Fruit fly (Drosophila melanogaster) whole organism, embryonic: ENCODE results near the gene CG1622.

Experiments
- ATbp ChIP-seq: fragments of 200-800 bp; sonication (Bioruptor generic); optimal IDR thresholded peaks from 2 replicates; lab custom pipeline; 2017; ENCODE audit warnings: missing biosample characterization, mild to moderate bottlenecking, missing genetic modification characterization, missing genetic modification reagents
- CG10321 ChIP-seq: fragments of 200-800 bp; sonication (Bioruptor generic); IDR thresholded peaks from 2 replicates; pipeline ENCODE4 v1.3.6; 2022; ENCODE audit warnings: missing biosample characterization, missing genetic modification characterization
- CG10959 ChIP-seq: fragments of 200-800 bp; sonication (Bioruptor generic); IDR thresholded peaks from 2 replicates; pipeline ENCODE4 v1.3.6; 2022; ENCODE audit warnings: missing biosample characterization, missing genetic modification characterization
- CG11696 ChIP-seq: fragments of 200-800 bp; sonication (Bioruptor generic); IDR thresholded peaks from 2 replicates; pipeline ENCODE4 v1.3.6; 2022; ENCODE audit warnings: missing biosample characterization, missing genetic modification characterization
- CG12659 ChIP-seq: fragments of 200-800 bp; sonication (Bioruptor generic); optimal IDR thresholded peaks from 3 replicates; lab custom pipeline; 2017; ENCODE audit warnings: mild to moderate bottlenecking, missing biosample characterization, missing genetic modification reagents, missing genetic modification characterization
- CG12744 ChIP-seq: fragments of 200-800 bp; sonication (Bioruptor generic); optimal IDR thresholded peaks from 2 replicates; lab custom pipeline; 2016; ENCODE audit warnings: missing biosample characterization, missing genetic modification characterization
- CG16779 ChIP-seq: fragments of 200-800 bp; sonication (Bioruptor generic); IDR thresholded peaks from 2 replicates; pipeline ENCODE4 v1.3.6; 2022; ENCODE audit warnings: missing biosample characterization, missing genetic modification characterization
- CG17568 ChIP-seq: fragments of 200-800 bp; sonication (Bioruptor generic); optimal IDR thresholded peaks from 2 replicates; lab custom pipeline; 2018; ENCODE audit warnings: missing biosample characterization, mild to moderate bottlenecking, missing genetic modification characterization, moderate library complexity
- CG18599 ChIP-seq: fragments of 200-800 bp; sonication (Bioruptor generic); optimal IDR thresholded peaks from 3 replicates; lab custom pipeline; 2017; ENCODE audit warnings: missing biosample characterization, missing genetic modification characterization, mild to moderate bottlenecking, moderate library complexity, missing genetic modification reagents
- CG2199 ChIP-seq: fragments of 200-800 bp; sonication (Bioruptor generic); IDR thresholded peaks from 3 replicates; pipeline ENCODE4 v1.3.6; 2022; ENCODE audit warnings: missing biosample characterization, missing genetic modification characterization
- CG2202 ChIP-seq: fragments of 200-800 bp; sonication (Bioruptor generic); optimal IDR thresholded peaks from 2 replicates; lab custom pipeline; 2018; ENCODE audit warnings: missing biosample characterization, mild to moderate bottlenecking, missing genetic modification characterization
- CG30431 ChIP-seq: fragments of 200-800 bp; sonication (Bioruptor generic); optimal IDR thresholded peaks from 2 replicates; lab custom pipeline; 2017; ENCODE audit warnings: missing biosample characterization, missing genetic modification characterization
- CG33213 ChIP-seq: fragments of 200-800 bp; sonication (Bioruptor generic); optimal IDR thresholded peaks from 3 replicates; lab custom pipeline; 2016; ENCODE audit warnings: missing biosample characterization, missing genetic modification characterization
- CG3407 ChIP-seq: fragments of 200-800 bp; sonication (Bioruptor generic); optimal IDR thresholded peaks from 2 replicates; lab custom pipeline; 2018; ENCODE audit warnings: missing biosample characterization, mild to moderate bottlenecking, missing genetic modification characterization
- CG34376 ChIP-seq: fragments of 200-800 bp; sonication (Bioruptor generic); optimal IDR thresholded peaks from 2 replicates; lab custom pipeline; 2018; ENCODE audit warnings: missing biosample characterization, mild to moderate bottlenecking, missing genetic modification characterization
- CG6854 ChIP-seq: fragments of 200-800 bp; sonication (Bioruptor generic); optimal IDR thresholded peaks from 3 replicates; lab custom pipeline; 2017; ENCODE audit warnings: missing biosample characterization, mild to moderate bottlenecking, missing genetic modification characterization
- CG8281 ChIP-seq: fragments of 200-800 bp; sonication (Bioruptor generic); optimal IDR thresholded peaks from 2 replicates; lab custom pipeline; 2018; ENCODE audit warnings: missing biosample characterization, mild to moderate bottlenecking, missing genetic modification characterization, moderate library complexity
- CG9215 ChIP-seq: fragments of 200-800 bp; sonication (Bioruptor generic); IDR thresholded peaks from 2 replicates; pipeline ENCODE4 v1.3.6; 2022; ENCODE audit warnings: missing biosample characterization, missing genetic modification characterization
- CG9876 ChIP-seq: fragments of 200-800 bp; sonication (Bioruptor generic); optimal IDR thresholded peaks from 2 replicates; lab custom pipeline; 2016; ENCODE audit warnings: missing biosample characterization, missing genetic modification characterization
- D ChIP-seq, 2 experiments: fragments of 200-800 bp in 1 of 2; fragments of >200 bp in 1 of 2; sonication (Bioruptor generic) in 1 of 2; optimal IDR thresholded peaks; 2 replicates in 1 of 2; 3 replicates in 1 of 2; lab custom pipeline; 2017; ENCODE audit warnings: mild to moderate bottlenecking in 1 of 2, missing biosample characterization in 1 of 2, missing genetic modification characterization in 1 of 2, missing genetic modification reagents in 1 of 2
- Ets65A ChIP-seq: fragments of 200-800 bp; sonication (Bioruptor generic); peaks from one replicate; lab custom pipeline; 2016; ENCODE audit warnings: missing biosample characterization, missing genetic modification characterization
- Fer2 ChIP-seq: fragments of 200-800 bp; sonication (Bioruptor generic); optimal IDR thresholded peaks from 2 replicates; lab custom pipeline; 2018; ENCODE audit warnings: missing biosample characterization, mild to moderate bottlenecking, missing genetic modification characterization, moderate library complexity
- Gug ChIP-seq: fragments of 200-800 bp; sonication (Bioruptor generic); IDR thresholded peaks from 4 replicates; pipeline ENCODE4 v1.3.6; 2022; ENCODE audit warnings: missing biosample characterization, missing genetic modification characterization
- Jarid2 ChIP-seq: fragments of 200-800 bp; sonication (Bioruptor generic); optimal IDR thresholded peaks from 3 replicates; lab custom pipeline; 2017; ENCODE audit warnings: mild to moderate bottlenecking, missing biosample characterization, missing genetic modification reagents, missing genetic modification characterization
- Mes4 ChIP-seq: fragments of 200-800 bp; sonication (Bioruptor generic); optimal IDR thresholded peaks from 2 replicates; lab custom pipeline; 2016; ENCODE audit warnings: missing biosample characterization, missing genetic modification characterization
- Poxn ChIP-seq: fragments of 200-800 bp; sonication (Bioruptor generic); IDR thresholded peaks from 2 replicates; pipeline ENCODE4 v1.3.6; 2022; ENCODE audit warnings: missing biosample characterization, missing genetic modification characterization
- Sox100B ChIP-seq: fragments of 200-800 bp; sonication (Bioruptor generic); optimal IDR thresholded peaks from 3 replicates; lab custom pipeline; 2018; ENCODE audit warnings: missing biosample characterization, mild to moderate bottlenecking, missing genetic modification characterization
- Sry-β ChIP-seq: fragments of 200-800 bp; sonication (Bioruptor generic); optimal IDR thresholded peaks from 2 replicates; lab custom pipeline; 2018; ENCODE audit warnings: missing biosample characterization, mild to moderate bottlenecking, missing genetic modification characterization, moderate library complexity
- Sry-δ ChIP-seq: fragments of 200-800 bp; sonication (Bioruptor generic); optimal IDR thresholded peaks from 2 replicates; lab custom pipeline; 2016; ENCODE audit warnings: missing biosample characterization, missing genetic modification characterization
- Trl ChIP-seq, 3 experiments: fragments of >200 bp in 2 of 3; fragments of 200-800 bp in 1 of 3; sonication (Bioruptor generic) in 1 of 3; optimal IDR thresholded peaks; 2 replicates in 1 of 3; 3 replicates in 2 of 3; lab custom pipeline; 2016 to 2017; ENCODE audit warnings: missing biosample characterization in 1 of 3, missing genetic modification characterization in 1 of 3
- Xrp1 ChIP-seq: fragments of 200-800 bp; sonication (Bioruptor generic); IDR thresholded peaks from 2 replicates; pipeline ENCODE4 v1.3.6; 2022; ENCODE audit warnings: missing biosample characterization, missing genetic modification characterization
- amos ChIP-seq: fragments of 200-800 bp; sonication (Bioruptor generic); IDR thresholded peaks from 2 replicates; pipeline ENCODE4 v1.3.6; 2022; ENCODE audit warnings: missing biosample characterization, missing genetic modification characterization; ENCODE audit not compliant: partially characterized antibody
- cas ChIP-seq: fragments of 200-800 bp; sonication (Bioruptor generic); IDR thresholded peaks from 2 replicates; pipeline ENCODE4 v1.3.6; 2022; ENCODE audit warnings: missing biosample characterization, missing genetic modification characterization
- dan ChIP-seq: fragments of 200-800 bp; sonication (Bioruptor generic); IDR thresholded peaks from 2 replicates; pipeline ENCODE4 v1.3.6; 2022; ENCODE audit warnings: missing biosample characterization, missing genetic modification characterization
- dmrt11E ChIP-seq: fragments of 200-800 bp; sonication (Bioruptor generic); optimal IDR thresholded peaks from 3 replicates; lab custom pipeline; 2018; ENCODE audit warnings: missing biosample characterization, mild to moderate bottlenecking, missing genetic modification characterization, moderate library complexity
- dpn ChIP-seq, 2 experiments: fragments of 200-800 bp; sonication (Bioruptor generic); optimal IDR thresholded peaks; 3 replicates each; lab custom pipeline; 2016; ENCODE audit warnings: missing biosample characterization in 2 of 2, missing genetic modification characterization in 2 of 2
- emc ChIP-seq: fragments of 200-800 bp; sonication (Bioruptor generic); optimal IDR thresholded peaks from 2 replicates; lab custom pipeline; 2016; ENCODE audit warnings: missing biosample characterization, missing genetic modification characterization
- eyg ChIP-seq: fragments of 200-800 bp; sonication (Bioruptor generic); optimal IDR thresholded peaks from 3 replicates; lab custom pipeline; 2016; ENCODE audit warnings: missing biosample characterization, missing genetic modification characterization
- fd64A ChIP-seq: fragments of 200-800 bp; sonication (Bioruptor generic); optimal IDR thresholded peaks from 3 replicates; lab custom pipeline; 2018; ENCODE audit warnings: missing biosample characterization, mild to moderate bottlenecking, missing genetic modification characterization
- ftz-f1 ChIP-seq: fragments of 200-800 bp; sonication (Bioruptor generic); optimal IDR thresholded peaks from 2 replicates; lab custom pipeline; 2016; ENCODE audit warnings: missing biosample characterization, missing genetic modification characterization
- kni ChIP-seq: fragments of 200-800 bp; sonication (Bioruptor generic); optimal IDR thresholded peaks from 3 replicates; lab custom pipeline; 2017; ENCODE audit warnings: mild to moderate bottlenecking, missing biosample characterization, missing genetic modification reagents, missing genetic modification characterization
- lab ChIP-seq: fragments of 200-800 bp; sonication (Bioruptor generic); optimal IDR thresholded peaks from 3 replicates; lab custom pipeline; 2017; ENCODE audit warnings: missing biosample characterization, missing genetic modification characterization, mild to moderate bottlenecking, moderate library complexity, missing genetic modification reagents
- lilli ChIP-seq: fragments of 200-800 bp; sonication (Bioruptor generic); optimal IDR thresholded peaks from 3 replicates; lab custom pipeline; 2016; ENCODE audit warnings: missing biosample characterization, missing genetic modification characterization
- luna ChIP-seq: fragments of 200-800 bp; sonication (Bioruptor generic); optimal IDR thresholded peaks from 2 replicates; lab custom pipeline; 2016; ENCODE audit warnings: missing biosample characterization, missing genetic modification characterization
- nerfin-1 ChIP-seq: fragments of 200-800 bp; sonication (Bioruptor generic); optimal IDR thresholded peaks from 3 replicates; lab custom pipeline; 2019; ENCODE audit warnings: missing biosample characterization, mild to moderate bottlenecking, missing genetic modification characterization, moderate library complexity
- pita ChIP-seq: fragments of 200-800 bp; sonication (Bioruptor generic); optimal IDR thresholded peaks from 2 replicates; lab custom pipeline; 2017; ENCODE audit warnings: missing biosample characterization, mild to moderate bottlenecking, missing genetic modification characterization
- run ChIP-seq: fragments of 200-800 bp; sonication (Bioruptor generic); optimal IDR thresholded peaks from 3 replicates; lab custom pipeline; 2018; ENCODE audit warnings: missing biosample characterization, mild to moderate bottlenecking, missing genetic modification characterization
- salm ChIP-seq: fragments of 200-800 bp; sonication (Bioruptor generic); optimal IDR thresholded peaks from 2 replicates; lab custom pipeline; 2018; ENCODE audit warnings: missing biosample characterization, mild to moderate bottlenecking, missing genetic modification characterization
- toy ChIP-seq: fragments of 200-800 bp; sonication (Bioruptor generic); IDR thresholded peaks from 2 replicates; pipeline ENCODE4 v1.3.6; 2022; ENCODE audit warnings: missing biosample characterization, missing genetic modification characterization
- trem ChIP-seq: fragments of 200-800 bp; optimal IDR thresholded peaks from 3 replicates; lab custom pipeline; 2019; ENCODE audit warnings: missing biosample characterization, mild to moderate bottlenecking, missing genetic modification characterization, moderate library complexity
- tx ChIP-seq: fragments of 200-800 bp; sonication (Bioruptor generic); optimal IDR thresholded peaks from 2 replicates; lab custom pipeline; 2016; ENCODE audit warnings: missing biosample characterization, missing genetic modification characterization

The CG1622 gene

dm6 chrX:13307189-13307588 is 10.3 kb downstream of the CG1622 start (continued):
- no peak for TF ChIP-seq run (tag; lab: Kevin White, UChicago)
- TF ChIP-seq CG34376 (GFP tag; lab: Kevin White, UChicago): no peak
- peak in 1 of 2 experiments; percentile 4 for TF ChIP-seq dpn (GFP tag; optimal IDR thresholded peaks at IDR 0.05; lab: Kevin White, UChicago)
- TF ChIP-seq lab (GFP tag; lab: Kevin White, UChicago): no peak
- no peak for TF ChIP-seq eyg (GFP tag; lab: Kevin White, UChicago)
- TF ChIP-seq CG18599 (GFP tag; lab: Kevin White, UChicago): peak; percentile 27
- TF ChIP-seq ftz-f1: no peak
- TF ChIP-seq Sry-δ: no peak
- no peak for TF ChIP-seq CG10959 (GFP tag; lab: Robert Waterston, UW)
- TF ChIP-seq Gug (GFP tag; lab: Robert Waterston, UW): no peak
- no peak for TF ChIP-seq D (optimal IDR thresholded peaks at IDR 0.05; lab: Kevin White, UChicago)
- TF ChIP-seq D (GFP tag; optimal IDR thresholded peaks at IDR 0.05; lab: Kevin White, UChicago): no peak
- TF ChIP-seq CG11696: no peak
- TF ChIP-seq CG8281 (tag; lab: Kevin White, UChicago): no peak
- no peak for TF ChIP-seq toy (GFP tag; lab: Robert Waterston, UW)
- TF ChIP-seq CG9876: no peak
- no peak for TF ChIP-seq tx (GFP tag; lab: Kevin White, UChicago)
- no peak for TF ChIP-seq fd64A (GFP tag; lab: Kevin White, UChicago)
- no peak for TF ChIP-seq trem (tag; lab: Kevin White, UChicago)
- TF ChIP-seq Xrp1: peak; percentile 29; the same call in 1 of the 2 replicates
- no peak for TF ChIP-seq CG30431 (GFP tag; lab: Kevin White, UChicago)
- TF ChIP-seq CG33213 (GFP tag; lab: Kevin White, UChicago): no peak
- no peak for TF ChIP-seq Mes4 (GFP tag; lab: Kevin White, UChicago)
- TF ChIP-seq dan: no peak
- no peak for TF ChIP-seq CG2202 (tag; lab: Kevin White, UChicago)
- TF ChIP-seq CG3407: no peak
- TF ChIP-seq Fer2: no peak
- TF ChIP-seq CG9215 (GFP tag; lab: Robert Waterston, UW): no peak
- no peak for TF ChIP-seq kni (GFP tag; lab: Kevin White, UChicago)
- TF ChIP-seq Ets65A (GFP tag; lab: Kevin White, UChicago): peak; percentile 60
- TF ChIP-seq Sox100B (GFP tag; lab: Kevin White, UChicago): peak; percentile 31
- TF ChIP-seq CG12744 (GFP tag; lab: Kevin White, UChicago): no peak
- TF ChIP-seq CG17568: no peak
- TF ChIP-seq CG12659 (GFP tag; lab: Kevin White, UChicago): peak; percentile 13
- no peak for TF ChIP-seq CG6854 (GFP tag; lab: Kevin White, UChicago)
- no peak for TF ChIP-seq emc (GFP tag; lab: Kevin White, UChicago)
- no peak for TF ChIP-seq salm (tag; lab: Kevin White, UChicago)
- no peak for TF ChIP-seq CG16779
- TF ChIP-seq ATbp (GFP tag; lab: Kevin White, UChicago): no peak
- TF ChIP-seq nerfin-1 (tag; lab: Kevin White, UChicago): peak; percentile 0
- TF ChIP-seq Poxn (GFP tag; lab: Robert Waterston, UW): no peak
- TF ChIP-seq dmrt11E (tag; lab: Kevin White, UChicago): peak; percentile 16
- TF ChIP-seq cas: no peak
- TF ChIP-seq CG2199 (GFP tag; lab: Robert Waterston, UW): no peak
- no peak for TF ChIP-seq CG10321 (GFP tag; lab: Robert Waterston, UW)
- TF ChIP-seq luna (GFP tag; lab: Kevin White, UChicago): no peak
- TF ChIP-seq Trl (optimal IDR thresholded peaks at IDR 0.05; lab: Kevin White, UChicago): no peak
- no peak for TF ChIP-seq Trl (GFP tag; optimal IDR thresholded peaks at IDR 0.05; lab: Kevin White, UChicago)
- TF ChIP-seq pita: no peak
- no peak for TF ChIP-seq Jarid2 (GFP tag; lab: Kevin White, UChicago)
- no peak for TF ChIP-seq amos
- TF ChIP-seq lilli: peak; percentile 29
- TF ChIP-seq Sry-β (GFP tag; lab: Kevin White, UChicago): no peak
